Worm (Caenorhabditis elegans): ENCODE measurements around the gene gas-1.

The gas-1 gene

ce11 chrX:15550769-15551168 lies 39.4 kb downstream of the gas-1 start:
- TF ChIP-seq hmg-11 (tag; optimal IDR thresholded peaks at IDR 0.05) = no peak
- no peak for TF ChIP-seq pqm-1 (tag; optimal IDR thresholded peaks at IDR 0.05)
- no peak for TF ChIP-seq unc-39 (tag; optimal IDR thresholded peaks at IDR 0.05)

ce11 chrX:15547896-15548295 lies 42.3 kb downstream of the gas-1 start:
- TF ChIP-seq ceh-82 (tag; optimal IDR thresholded peaks at IDR 0.05) = no peak
- TF ChIP-seq tbx-2 (tag; optimal IDR thresholded peaks at IDR 0.05) = no peak
- TF ChIP-seq ceh-28 (tag; optimal IDR thresholded peaks at IDR 0.05) = no peak
- TF ChIP-seq nhr-76 (tag; optimal IDR thresholded peaks at IDR 0.05) = no peak
- no peak for TF ChIP-seq fkh-10 (GFP tag; optimal IDR thresholded peaks at IDR 0.05)

ce11 chrX:15546943-15547342 lies 43.3 kb downstream of the gas-1 start:
- TF ChIP-seq unc-39 (tag; optimal IDR thresholded peaks at IDR 0.05) (no peak), elt-2 (tag; optimal IDR thresholded peaks at IDR 0.05) (peak; percentile 48), fos-1 (tag; optimal IDR thresholded peaks at IDR 0.05) (no peak), nhr-11 (tag; optimal IDR thresholded peaks at IDR 0.05) (no peak), daf-12 (tag; optimal IDR thresholded peaks at IDR 0.05) (no peak), tbx-2 (tag; optimal IDR thresholded peaks at IDR 0.05) (no peak), nhr-43 (tag; optimal IDR thresholded peaks at IDR 0.05; ENCODE audit: poor library complexity, severe bottlenecking) (no peak), nhr-12 (tag; optimal IDR thresholded peaks at IDR 0.05) (no peak), nhr-23 (tag; optimal IDR thresholded peaks at IDR 0.05) (no peak), pha-4 (tag; optimal IDR thresholded peaks at IDR 0.05) (peak; percentile 10), jun-1 (tag; optimal IDR thresholded peaks at IDR 0.05) (no peak), nhr-237 (tag; optimal IDR thresholded peaks at IDR 0.05) (no peak), ztf-4 (tag; optimal IDR thresholded peaks at IDR 0.05) (no peak), R02D3.7 (tag; optimal IDR thresholded peaks at IDR 0.05) (no peak), fkh-2 (tag; optimal IDR thresholded peaks at IDR 0.05) (no peak), pqm-1 (tag; optimal IDR thresholded peaks at IDR 0.05) (peak; percentile 95), nhr-28 (tag; optimal IDR thresholded peaks at IDR 0.05) (no peak)

DNA sequence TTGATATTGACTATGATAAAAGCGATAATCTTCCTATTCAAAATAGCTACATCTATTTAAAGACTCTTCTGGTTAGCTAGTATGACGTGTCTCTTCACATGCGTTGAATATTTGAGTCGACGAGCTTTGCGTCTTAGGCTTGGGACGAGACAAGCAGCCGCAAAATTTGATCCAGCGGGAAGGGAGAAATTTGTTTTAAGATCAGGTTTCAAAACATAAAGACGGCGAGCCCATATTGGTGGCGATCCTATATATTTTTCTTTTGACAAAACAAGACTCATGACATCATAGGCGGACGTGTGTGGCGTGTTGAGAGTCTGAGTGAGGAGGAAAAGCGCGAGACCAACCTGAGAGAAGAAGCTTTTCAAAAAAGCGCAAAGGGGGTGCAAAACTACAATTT lies 44.7 kb downstream of the gas-1 start:
- TF ChIP-seq ztf-4 (tag; optimal IDR thresholded peaks at IDR 0.05) (no peak), egl-5 (tag; optimal IDR thresholded peaks at IDR 0.05) (no peak), ztf-11 (tag; optimal IDR thresholded peaks at IDR 0.05) (no peak), jun-1 (tag; optimal IDR thresholded peaks at IDR 0.05) (no peak), elt-3 (tag; optimal IDR thresholded peaks at IDR 0.05) (no peak), pha-4 (tag; optimal IDR thresholded peaks at IDR 0.05) (no peak), nhr-11 (tag; optimal IDR thresholded peaks at IDR 0.05) (no peak), R02D3.7 (tag; optimal IDR thresholded peaks at IDR 0.05) (no peak), eor-1 (tag; optimal IDR thresholded peaks at IDR 0.05) (no peak), pqm-1 (tag; optimal IDR thresholded peaks at IDR 0.05) (no peak), nhr-43 (tag; optimal IDR thresholded peaks at IDR 0.05; ENCODE audit: poor library complexity, severe bottlenecking) (no peak), egl-27 (tag; optimal IDR thresholded peaks at IDR 0.05) (no peak), mml-1 (tag; optimal IDR thresholded peaks at IDR 0.05) (no peak), nhr-67 (tag; optimal IDR thresholded peaks at IDR 0.05) (no peak), zag-1 (tag; optimal IDR thresholded peaks at IDR 0.05) (no peak), aly-2 (tag; optimal IDR thresholded peaks at IDR 0.05) (no peak), nhr-76 (tag; optimal IDR thresholded peaks at IDR 0.05) (no peak), ceh-16 (tag; optimal IDR thresholded peaks at IDR 0.05) (no peak)

ce11 chrX:15544671-15545070 lies 45.5 kb downstream of the gas-1 start:
- TF ChIP-seq egl-5 (tag; optimal IDR thresholded peaks at IDR 0.05) = no peak
- no peak for TF ChIP-seq ama-1 (optimal IDR thresholded peaks at IDR 0.05)
- TF ChIP-seq jun-1 (tag; optimal IDR thresholded peaks at IDR 0.05) = peak; percentile 33
- TF ChIP-seq egl-27 (tag; optimal IDR thresholded peaks at IDR 0.05) = no peak
- no peak for TF ChIP-seq fkh-10 (GFP tag; optimal IDR thresholded peaks at IDR 0.05)
- no peak for TF ChIP-seq sea-2 (GFP tag; optimal IDR thresholded peaks at IDR 0.05)
- peak; percentile 78 for TF ChIP-seq pqm-1 (tag; optimal IDR thresholded peaks at IDR 0.05)
- peak; percentile 74 for TF ChIP-seq elt-2 (tag; optimal IDR thresholded peaks at IDR 0.05)

- TF ChIP-seq mdl-1 (tag; optimal IDR thresholded peaks at IDR 0.05) (no peak), elt-1 (tag; optimal IDR thresholded peaks at IDR 0.05) (no peak), eor-1 (tag; optimal IDR thresholded peaks at IDR 0.05) (no peak), unc-39 (tag; optimal IDR thresholded peaks at IDR 0.05) (no peak), ceh-28 (tag; optimal IDR thresholded peaks at IDR 0.05) (no peak), skn-1 (tag; optimal IDR thresholded peaks at IDR 0.05) (no peak), zag-1 (tag; optimal IDR thresholded peaks at IDR 0.05) (no peak), hmg-11 (tag; optimal IDR thresholded peaks at IDR 0.05) (no peak), nhr-237 (tag; optimal IDR thresholded peaks at IDR 0.05) (no peak), fkh-10 (GFP tag; optimal IDR thresholded peaks at IDR 0.05) (no peak)
Measured at ce11 chrX:15541437-15541836, 48.8 kb downstream of the gas-1 start.

Data from whole organism, L3 larva.